Worm (Caenorhabditis elegans) whole organism, L2 larva: ENCODE results near the gene R10E4.1.

Experiments used
- C34F6.9 ChIP-seq: fragments of 150-350 bp; optimal IDR thresholded peaks from 2 replicates; lab custom pipeline; 2014; ENCODE audit warnings: missing biosample characterization, missing genetic modification characterization
- F13H6.1 ChIP-seq: sonication (generic microtip); optimal IDR thresholded peaks from 2 replicates; lab custom pipeline; 2016; ENCODE audit warnings: missing genetic modification characterization, missing compliant biosample characterization
- R02D3.7 ChIP-seq: fragments of 150-350 bp; optimal IDR thresholded peaks from 2 replicates; lab custom pipeline; 2014; ENCODE audit warnings: missing biosample characterization, missing genetic modification characterization
- Y55F3AM.14 ChIP-seq: fragments of 200-800 bp; sonication (Bioruptor generic); optimal IDR thresholded peaks from 2 replicates; lab custom pipeline; 2018; ENCODE audit warnings: mild to moderate bottlenecking, missing genetic modification characterization, missing compliant biosample characterization
- ZK546.5 ChIP-seq: sonication (generic microtip); optimal IDR thresholded peaks from 2 replicates; lab custom pipeline; 2017; ENCODE audit warnings: missing biosample characterization, missing genetic modification characterization
- alr-1 ChIP-seq: fragments of 150-350 bp; optimal IDR thresholded peaks from 2 replicates; lab custom pipeline; 2014; ENCODE audit warnings: missing biosample characterization, missing genetic modification characterization
- aly-2 ChIP-seq: fragments of 150-350 bp; optimal IDR thresholded peaks from 2 replicates; lab custom pipeline; 2014; ENCODE audit warnings: missing biosample characterization, missing genetic modification characterization
- ama-1 ChIP-seq: fragments of 150-350 bp; optimal IDR thresholded peaks from 2 replicates; lab custom pipeline; 2018; ENCODE audit warnings: inconsistent platforms
- blmp-1 ChIP-seq: sonication (generic microtip); optimal IDR thresholded peaks from 2 replicates; lab custom pipeline; 2017; ENCODE audit warnings: missing genetic modification characterization, mild to moderate bottlenecking, missing compliant biosample characterization, antibody characterized with exemption, moderate library complexity; ENCODE audit not compliant: insufficient read depth
- ceh-16 ChIP-seq: fragments of 150-350 bp; optimal IDR thresholded peaks from 2 replicates; lab custom pipeline; 2014; ENCODE audit warnings: missing biosample characterization, missing genetic modification characterization
- ceh-82 ChIP-seq: fragments of 150-350 bp; optimal IDR thresholded peaks from 2 replicates; lab custom pipeline; 2014; ENCODE audit warnings: missing biosample characterization, missing genetic modification characterization
- crh-2 ChIP-seq: sonication (generic microtip); optimal IDR thresholded peaks from 2 replicates; lab custom pipeline; 2017; ENCODE audit warnings: missing biosample characterization, missing genetic modification characterization
- dmd-4 ChIP-seq: sonication (generic microtip); optimal IDR thresholded peaks from 2 replicates; lab custom pipeline; 2017; ENCODE audit warnings: missing biosample characterization, missing genetic modification characterization
- egl-27 ChIP-seq: sonication (generic microtip); optimal IDR thresholded peaks from 3 replicates; lab custom pipeline; 2017; ENCODE audit warnings: missing biosample characterization, missing genetic modification reagents, missing genetic modification characterization
- elt-1 ChIP-seq: fragments of 150-350 bp; optimal IDR thresholded peaks from 2 replicates; lab custom pipeline; 2014; ENCODE audit warnings: missing biosample characterization, missing genetic modification characterization
- elt-3 ChIP-seq: sonication (generic microtip); optimal IDR thresholded peaks from 2 replicates; lab custom pipeline; 2017; ENCODE audit warnings: missing biosample characterization, missing genetic modification characterization
- fos-1 ChIP-seq: fragments of 150-350 bp; optimal IDR thresholded peaks from 2 replicates; lab custom pipeline; 2014; ENCODE audit warnings: missing biosample characterization, missing genetic modification characterization
- gmeb-1 ChIP-seq: fragments of 150-350 bp; optimal IDR thresholded peaks from 2 replicates; lab custom pipeline; 2014; ENCODE audit warnings: missing biosample characterization, missing genetic modification characterization
- lin-11 ChIP-seq: fragments of 150-350 bp; sonication (generic microtip); optimal IDR thresholded peaks from 2 replicates; lab custom pipeline; 2014; ENCODE audit warnings: missing biosample characterization, missing genetic modification characterization, inconsistent platforms, mixed read lengths
- lin-13 ChIP-seq: fragments of 150-350 bp; optimal IDR thresholded peaks from 2 replicates; lab custom pipeline; 2014; ENCODE audit warnings: missing biosample characterization, missing genetic modification reagents, missing genetic modification characterization
- lin-39 ChIP-seq: fragments of 150-350 bp; optimal IDR thresholded peaks from 2 replicates; lab custom pipeline; 2014; ENCODE audit warnings: missing biosample characterization, missing genetic modification reagents, missing genetic modification characterization
- lsy-2 ChIP-seq, 2 experiments: fragments of 150-350 bp in 1 of 2; sonication (generic microtip) in 1 of 2; optimal IDR thresholded peaks; 2 replicates each; lab custom pipeline; 2014 to 2017; ENCODE audit warnings: missing biosample characterization in 2 of 2, missing genetic modification characterization in 2 of 2
- mab-5 ChIP-seq: fragments of 150-350 bp; optimal IDR thresholded peaks from 2 replicates; lab custom pipeline; 2014; ENCODE audit warnings: missing biosample characterization, missing genetic modification characterization
- mbf-1 ChIP-seq: sonication (generic microtip); optimal IDR thresholded peaks from 2 replicates; lab custom pipeline; 2017; ENCODE audit warnings: missing biosample characterization, missing genetic modification characterization
- mdl-1 ChIP-seq, 2 experiments: fragments of 150-350 bp in 1 of 2; sonication (generic microtip) in 1 of 2; optimal IDR thresholded peaks; 2 replicates each; lab custom pipeline; 2017; ENCODE audit warnings: missing biosample characterization in 2 of 2, missing genetic modification characterization in 2 of 2
- nhr-10 ChIP-seq: sonication (generic microtip); optimal IDR thresholded peaks from 2 replicates; lab custom pipeline; 2017; ENCODE audit warnings: missing biosample characterization, missing genetic modification characterization
- nhr-11 ChIP-seq: fragments of 150-350 bp; optimal IDR thresholded peaks from 2 replicates; lab custom pipeline; 2014; ENCODE audit warnings: missing biosample characterization, missing genetic modification characterization
- nhr-12 ChIP-seq: fragments of 150-350 bp; optimal IDR thresholded peaks from 2 replicates; lab custom pipeline; 2014; ENCODE audit warnings: missing biosample characterization, missing genetic modification characterization
- nhr-129 ChIP-seq: fragments of 150-350 bp; optimal IDR thresholded peaks from 2 replicates; lab custom pipeline; 2014; ENCODE audit warnings: missing biosample characterization, missing genetic modification characterization
- nhr-21 ChIP-seq: fragments of 150-350 bp; optimal IDR thresholded peaks from 2 replicates; lab custom pipeline; 2014; ENCODE audit warnings: missing biosample characterization, missing genetic modification characterization
- nhr-23 ChIP-seq: fragments of 150-350 bp; optimal IDR thresholded peaks from 2 replicates; lab custom pipeline; 2014; ENCODE audit warnings: missing biosample characterization, missing genetic modification reagents, missing genetic modification characterization
- nhr-237 ChIP-seq: fragments of 150-350 bp; optimal IDR thresholded peaks from 2 replicates; lab custom pipeline; 2014; ENCODE audit warnings: missing biosample characterization, missing genetic modification characterization
- nhr-25 ChIP-seq: fragments of 150-350 bp; sonication (generic microtip); optimal IDR thresholded peaks from 3 replicates; lab custom pipeline; 2014; ENCODE audit warnings: missing biosample characterization, missing genetic modification characterization
- nhr-6 ChIP-seq: fragments of 150-350 bp; optimal IDR thresholded peaks from 2 replicates; lab custom pipeline; 2014; ENCODE audit warnings: missing biosample characterization, missing genetic modification characterization
- nhr-77 ChIP-seq: fragments of 150-350 bp; optimal IDR thresholded peaks from 2 replicates; lab custom pipeline; 2014; ENCODE audit warnings: missing biosample characterization, missing genetic modification characterization
- peb-1 ChIP-seq: fragments of 150-350 bp; optimal IDR thresholded peaks from 2 replicates; lab custom pipeline; 2014; ENCODE audit warnings: missing biosample characterization, missing genetic modification characterization
- sem-4 ChIP-seq: fragments of 150-350 bp; optimal IDR thresholded peaks from 2 replicates; lab custom pipeline; 2014; ENCODE audit warnings: missing biosample characterization, missing genetic modification reagents, missing genetic modification characterization
- skn-1 ChIP-seq: sonication (generic microtip); optimal IDR thresholded peaks from 2 replicates; lab custom pipeline; 2017; ENCODE audit warnings: missing biosample characterization, missing genetic modification characterization
- sma-3 ChIP-seq: sonication (generic microtip); optimal IDR thresholded peaks from 2 replicates; lab custom pipeline; 2016; ENCODE audit warnings: missing genetic modification reagents, missing genetic modification characterization, missing compliant biosample characterization
- sma-9 ChIP-seq, 2 experiments: fragments of 150-350 bp in 1 of 2; sonication (generic microtip) in 1 of 2; optimal IDR thresholded peaks; 2 replicates each; lab custom pipeline; 2014 to 2016; ENCODE audit warnings: missing genetic modification characterization in 2 of 2, mild to moderate bottlenecking in 1 of 2, missing biosample characterization in 1 of 2, missing compliant biosample characterization in 1 of 2, missing genetic modification reagents in 1 of 2, moderate library complexity in 1 of 2
- snpc-4 ChIP-seq: fragments of 150-350 bp; optimal IDR thresholded peaks from 2 replicates; lab custom pipeline; 2014; ENCODE audit warnings: missing biosample characterization, missing genetic modification characterization
- unc-39 ChIP-seq: fragments of 150-350 bp; optimal IDR thresholded peaks from 2 replicates; lab custom pipeline; 2014; ENCODE audit warnings: missing biosample characterization, missing genetic modification characterization
- unc-55 ChIP-seq: fragments of 150-350 bp; sonication (generic microtip); optimal IDR thresholded peaks from 3 replicates; lab custom pipeline; 2014; ENCODE audit warnings: missing biosample characterization, missing genetic modification reagents, missing genetic modification characterization
- unc-62 ChIP-seq: fragments of 150-350 bp; optimal IDR thresholded peaks from 2 replicates; lab custom pipeline; 2014; ENCODE audit warnings: missing biosample characterization, missing genetic modification reagents, missing genetic modification characterization
- zag-1 ChIP-seq: fragments of 150-350 bp; optimal IDR thresholded peaks from 2 replicates; lab custom pipeline; 2014; ENCODE audit warnings: missing biosample characterization, missing genetic modification characterization
- ztf-1 ChIP-seq: fragments of 200-800 bp; sonication (Bioruptor generic); conservative IDR thresholded peaks from 2 replicates; pipeline ENCODE4 v1.3.6; 2022; ENCODE audit warnings: missing genetic modification characterization, missing compliant biosample characterization
- ztf-11 ChIP-seq: sonication (generic microtip); optimal IDR thresholded peaks from 2 replicates; lab custom pipeline; 2017; ENCODE audit warnings: missing biosample characterization, missing genetic modification characterization
- ztf-4 ChIP-seq: fragments of 150-350 bp; optimal IDR thresholded peaks from 2 replicates; lab custom pipeline; 2014; ENCODE audit warnings: missing biosample characterization, missing genetic modification characterization

R10E4.1 gene

ce11 chrIII:4236178-4236577 lies 33.4 kb upstream of the R10E4.1 start (continued):
- no peak for TF ChIP-seq alr-1 (tag; lab: Kevin White, UChicago)
- TF ChIP-seq unc-39 = no peak
- no peak for TF ChIP-seq R02D3.7 (tag; lab: Kevin White, UChicago)
- no peak for TF ChIP-seq ZK546.5 (tag; lab: Kevin White, UChicago)
- no peak for TF ChIP-seq nhr-77 (tag; lab: Kevin White, UChicago)
- TF ChIP-seq lin-13 = peak; percentile 95
- TF ChIP-seq nhr-21 = peak; percentile 26
- TF ChIP-seq crh-2 (tag; lab: Kevin White, UChicago) = no peak
- TF ChIP-seq nhr-10 = no peak
- TF ChIP-seq ama-1 = no peak
- TF ChIP-seq gmeb-1 (tag; lab: Kevin White, UChicago) = no peak
- TF ChIP-seq nhr-6 (tag; lab: Kevin White, UChicago) = no peak
- TF ChIP-seq unc-62 (GFP tag; lab: Kevin White, UChicago) = no peak
- TF ChIP-seq elt-3 (tag; lab: Kevin White, UChicago) = no peak
- peak; percentile 35 for TF ChIP-seq sma-3 (GFP tag; lab: Kevin White, UChicago)
- TF ChIP-seq lin-39 (tag; lab: Kevin White, UChicago) = no peak
- TF ChIP-seq skn-1 (tag; lab: Kevin White, UChicago) = no peak

DNA sequence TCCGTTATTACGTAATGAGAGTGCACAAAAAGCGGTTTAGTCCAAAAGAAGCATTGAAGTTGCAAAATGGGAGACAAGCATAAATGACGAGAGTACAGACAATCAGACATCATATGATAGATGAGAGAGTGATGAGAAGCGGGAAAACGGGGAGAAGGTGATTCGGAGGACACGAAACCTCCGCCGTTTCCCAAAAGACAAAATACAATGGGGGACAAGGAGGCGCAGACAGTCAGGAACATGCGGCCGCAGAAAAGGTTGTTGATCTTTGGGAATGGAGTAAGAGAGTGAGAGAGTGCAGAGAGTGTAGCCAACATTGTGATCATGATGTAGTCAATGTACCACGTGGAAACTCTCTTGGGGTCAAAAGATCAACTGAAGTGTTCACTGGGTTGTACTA lies 31.9 kb upstream of the R10E4.1 start:
- TF ChIP-seq dmd-4 (tag; lab: Kevin White, UChicago) (no peak), crh-2 (tag; lab: Kevin White, UChicago) (peak; percentile 97), gmeb-1 (tag; lab: Kevin White, UChicago) (peak; percentile 80), alr-1 (tag; lab: Kevin White, UChicago) (no peak), elt-1 (tag; lab: Kevin White, UChicago) (no peak), skn-1 (tag; lab: Kevin White, UChicago) (peak; percentile 5), nhr-25 (tag; lab: Kevin White, UChicago) (peak; percentile 94), nhr-23 (no peak), aly-2 (no peak), peb-1 (tag; lab: Kevin White, UChicago) (no peak), sma-3 (GFP tag; lab: Kevin White, UChicago) (peak; percentile 93), egl-27 (tag; lab: Kevin White, UChicago) (peak; percentile 91), C34F6.9 (tag; lab: Kevin White, UChicago) (peak; percentile 94), lsy-2 (tag; optimal IDR thresholded peaks at IDR 0.05; lab: Kevin White, UChicago) (peak; percentile 57 to 89), ztf-4 (tag; lab: Kevin White, UChicago) (peak; percentile 91), ztf-1 (GFP tag; lab: Robert Waterston, UW) (no peak), zag-1 (tag; lab: Kevin White, UChicago) (peak; percentile 61), mdl-1 (tag; optimal IDR thresholded peaks at IDR 0.05; lab: Kevin White, UChicago) (peak; percentile 90 to 97), snpc-4 (tag; lab: Kevin White, UChicago) (peak; percentile 25), ztf-11 (tag; lab: Kevin White, UChicago) (no peak), lin-39 (tag; lab: Kevin White, UChicago) (no peak), sma-9 (GFP tag; optimal IDR thresholded peaks at IDR 0.05; lab: Kevin White, UChicago) (peak; percentile 99), sma-9 (tag; optimal IDR thresholded peaks at IDR 0.05; lab: Kevin White, UChicago) (peak; percentile 37), lin-11 (tag; lab: Kevin White, UChicago) (peak; percentile 74), nhr-10 (peak; percentile 65), nhr-6 (tag; lab: Kevin White, UChicago) (peak; percentile 87), unc-39 (no peak), mbf-1 (tag; lab: Kevin White, UChicago) (no peak), unc-55 (GFP tag; lab: Kevin White, UChicago) (peak; percentile 86), Y55F3AM.14 (GFP tag; lab: Kevin White, UChicago) (peak; percentile 79), lin-13 (peak; percentile 84), fos-1 (tag; lab: Kevin White, UChicago) (peak; percentile 96), mab-5 (tag; lab: Kevin White, UChicago) (peak; percentile 58), nhr-129 (peak; percentile 97), ama-1 (no peak), unc-62 (GFP tag; lab: Kevin White, UChicago) (peak; percentile 6), nhr-21 (peak; percentile 98), nhr-11 (tag; lab: Kevin White, UChicago) (peak; percentile 84), nhr-77 (tag; lab: Kevin White, UChicago) (no peak), F13H6.1 (tag; lab: Kevin White, UChicago) (peak; percentile 99), blmp-1 (tag; lab: Kevin White, UChicago) (peak; percentile 91), ceh-82 (tag; lab: Kevin White, UChicago) (no peak), R02D3.7 (tag; lab: Kevin White, UChicago) (no peak), nhr-237 (tag; lab: Kevin White, UChicago) (no peak), ZK546.5 (tag; lab: Kevin White, UChicago) (no peak), elt-3 (tag; lab: Kevin White, UChicago) (no peak), nhr-12 (tag; lab: Kevin White, UChicago) (no peak), ceh-16 (tag; lab: Kevin White, UChicago) (peak; percentile 41), sem-4 (tag; lab: Kevin White, UChicago) (peak; percentile 92)
